Worm (Caenorhabditis elegans) whole organism, early embryonic: ENCODE measurements around the gene del-5.

Experiments used
- B0310.2 ChIP-seq: sonication (generic microtip); optimal IDR thresholded peaks from 2 replicates; lab custom pipeline; 2016; ENCODE audit warnings: mild to moderate bottlenecking, missing genetic modification characterization, missing compliant biosample characterization
- ama-1 ChIP-seq: fragments of 150-350 bp; optimal IDR thresholded peaks from 2 replicates; lab custom pipeline; 2014
- ceh-13 ChIP-seq: fragments of 200-800 bp; sonication (Bioruptor generic); optimal IDR thresholded peaks from 2 replicates; lab custom pipeline; 2018; ENCODE audit warnings: mild to moderate bottlenecking, missing genetic modification characterization, missing compliant biosample characterization
- ceh-36 ChIP-seq: sonication (generic microtip); optimal IDR thresholded peaks from 2 replicates; lab custom pipeline; 2016; ENCODE audit warnings: missing genetic modification characterization, inconsistent platforms, missing compliant biosample characterization
- ets-7 ChIP-seq: sonication (generic microtip); optimal IDR thresholded peaks from 2 replicates; lab custom pipeline; 2016; ENCODE audit warnings: missing genotype, missing genetic modification characterization, missing compliant biosample characterization
- flt-1 ChIP-seq: fragments of 200-800 bp; sonication (Bioruptor generic); IDR thresholded peaks from 2 replicates; pipeline ENCODE4 v1.3.6; 2022; ENCODE audit warnings: missing genetic modification characterization, missing compliant biosample characterization
- pes-1 ChIP-seq: fragments of 200-800 bp; sonication (Bioruptor generic); IDR thresholded peaks from 2 replicates; pipeline ENCODE4 v1.3.6; 2022; ENCODE audit warnings: missing genetic modification reagents, missing genetic modification characterization, missing compliant biosample characterization
- sea-1 ChIP-seq: fragments of 200-800 bp; sonication (Bioruptor generic); conservative IDR thresholded peaks from 2 replicates; pipeline ENCODE4 v1.3.6; 2022; ENCODE audit warnings: missing genetic modification characterization, missing compliant biosample characterization
- tbx-11 ChIP-seq: fragments of 200-800 bp; sonication (Bioruptor generic); IDR thresholded peaks from 2 replicates; pipeline ENCODE4 v1.3.6; 2022; ENCODE audit warnings: missing genetic modification characterization, missing compliant biosample characterization
- tbx-37 ChIP-seq: fragments of 200-800 bp; sonication (Bioruptor generic); conservative IDR thresholded peaks from 2 replicates; pipeline ENCODE4 v1.3.6; 2022; ENCODE audit warnings: missing genetic modification reagents, missing genetic modification characterization, missing compliant biosample characterization

- TF ChIP-seq ceh-36 (tag; lab: Kevin White, UChicago) (no peak), ceh-13 (GFP tag; lab: Kevin White, UChicago) (no peak), pes-1 (no peak), ama-1 (lab: Kevin White, UChicago) (no peak), tbx-11 (no peak), flt-1 (GFP tag; lab: Robert Waterston, UW) (no peak), ets-7 (tag; lab: Kevin White, UChicago) (no peak), sea-1 (GFP tag; lab: Robert Waterston, UW) (no peak), B0310.2 (tag; lab: Kevin White, UChicago) (no peak), tbx-37 (no peak)
Measured at ce11 chrX:10976447-10977196, 31.4 kb downstream of the del-5 start.
